Fruit fly (Drosophila melanogaster) whole organism, embryonic: ENCODE data around the gene BOD1.

Experiments
- BtbVII ChIP-seq: fragments of 200-800 bp; sonication (Bioruptor generic); optimal IDR thresholded peaks from 3 replicates; lab custom pipeline; 2017; ENCODE audit warnings: missing biosample characterization, mild to moderate bottlenecking, missing genetic modification characterization
- CG12744 ChIP-seq: fragments of 200-800 bp; sonication (Bioruptor generic); optimal IDR thresholded peaks from 2 replicates; lab custom pipeline; 2016; ENCODE audit warnings: missing biosample characterization, missing genetic modification characterization
- CG13287 ChIP-seq: fragments of 200-800 bp; sonication (Bioruptor generic); IDR thresholded peaks from 2 replicates; pipeline ENCODE4 v1.3.6; 2022; ENCODE audit warnings: missing biosample characterization, missing genetic modification characterization; ENCODE audit not compliant: partially characterized antibody
- CG14441 ChIP-seq: fragments of 200-800 bp; sonication (Bioruptor generic); IDR thresholded peaks from 2 replicates; pipeline ENCODE4 v1.3.6; 2022; ENCODE audit warnings: missing biosample characterization, missing genetic modification characterization
- CG16779 ChIP-seq: fragments of 200-800 bp; sonication (Bioruptor generic); IDR thresholded peaks from 2 replicates; pipeline ENCODE4 v1.3.6; 2022; ENCODE audit warnings: missing biosample characterization, missing genetic modification characterization
- CG17829 ChIP-seq: fragments of 200-800 bp; optimal IDR thresholded peaks from 2 replicates; lab custom pipeline; 2019; ENCODE audit warnings: missing biosample characterization, mild to moderate bottlenecking, missing genetic modification characterization, moderate library complexity
- CG2199 ChIP-seq: fragments of 200-800 bp; sonication (Bioruptor generic); IDR thresholded peaks from 3 replicates; pipeline ENCODE4 v1.3.6; 2022; ENCODE audit warnings: missing biosample characterization, missing genetic modification characterization
- CG2712 ChIP-seq: fragments of 200-800 bp; optimal IDR thresholded peaks from 3 replicates; lab custom pipeline; 2019; ENCODE audit warnings: missing biosample characterization, mild to moderate bottlenecking, missing genetic modification characterization, moderate library complexity
- CG33213 ChIP-seq: fragments of 200-800 bp; sonication (Bioruptor generic); optimal IDR thresholded peaks from 3 replicates; lab custom pipeline; 2016; ENCODE audit warnings: missing biosample characterization, missing genetic modification characterization
- CG34376 ChIP-seq: fragments of 200-800 bp; sonication (Bioruptor generic); optimal IDR thresholded peaks from 2 replicates; lab custom pipeline; 2018; ENCODE audit warnings: missing biosample characterization, mild to moderate bottlenecking, missing genetic modification characterization
- CG6689 ChIP-seq: fragments of 200-800 bp; sonication (Bioruptor generic); IDR thresholded peaks from 2 replicates; pipeline ENCODE4 v1.3.6; 2022; ENCODE audit warnings: missing biosample characterization, missing genetic modification characterization
- CG6854 ChIP-seq: fragments of 200-800 bp; sonication (Bioruptor generic); optimal IDR thresholded peaks from 3 replicates; lab custom pipeline; 2017; ENCODE audit warnings: missing biosample characterization, mild to moderate bottlenecking, missing genetic modification characterization
- CG7372 ChIP-seq: fragments of 200-800 bp; sonication (Bioruptor generic); IDR thresholded peaks from 2 replicates; pipeline ENCODE4 v1.3.6; 2022; ENCODE audit warnings: missing biosample characterization, missing genetic modification characterization
- CG7928 ChIP-seq: fragments of 200-800 bp; sonication (Bioruptor generic); optimal IDR thresholded peaks from 2 replicates; lab custom pipeline; 2017; ENCODE audit warnings: missing biosample characterization, mild to moderate bottlenecking, missing genetic modification characterization
- CG8281 ChIP-seq: fragments of 200-800 bp; sonication (Bioruptor generic); optimal IDR thresholded peaks from 2 replicates; lab custom pipeline; 2018; ENCODE audit warnings: missing biosample characterization, mild to moderate bottlenecking, missing genetic modification characterization, moderate library complexity
- CG8290 ChIP-seq, 3 experiments: fragments of 200-800 bp; sonication (Bioruptor generic); optimal IDR thresholded peaks; 2 replicates each; lab custom pipeline; 2016 to 2019; ENCODE audit warnings: missing biosample characterization in 3 of 3, missing genetic modification characterization in 3 of 3, mild to moderate bottlenecking in 2 of 3, moderate library complexity in 1 of 3
- CG8944 ChIP-seq: fragments of 200-800 bp; sonication (Bioruptor generic); optimal IDR thresholded peaks from 3 replicates; lab custom pipeline; 2016; ENCODE audit warnings: missing biosample characterization, missing genetic modification characterization
- CG9609 ChIP-seq: fragments of 200-800 bp; sonication (Bioruptor generic); optimal IDR thresholded peaks from 3 replicates; lab custom pipeline; 2016; ENCODE audit warnings: missing biosample characterization, missing genetic modification characterization
- CG9876 ChIP-seq: fragments of 200-800 bp; sonication (Bioruptor generic); optimal IDR thresholded peaks from 2 replicates; lab custom pipeline; 2016; ENCODE audit warnings: missing biosample characterization, missing genetic modification characterization
- D ChIP-seq, 2 experiments: fragments of 200-800 bp in 1 of 2; fragments of >200 bp in 1 of 2; sonication (Bioruptor generic) in 1 of 2; optimal IDR thresholded peaks; 2 replicates in 1 of 2; 3 replicates in 1 of 2; lab custom pipeline; 2017; ENCODE audit warnings: mild to moderate bottlenecking in 1 of 2, missing biosample characterization in 1 of 2, missing genetic modification characterization in 1 of 2, missing genetic modification reagents in 1 of 2
- Deaf1 ChIP-seq: fragments of 200-800 bp; optimal IDR thresholded peaks from 3 replicates; lab custom pipeline; 2019; ENCODE audit warnings: missing biosample characterization, mild to moderate bottlenecking, missing genetic modification characterization, moderate library complexity
- Dfd ChIP-seq, 2 experiments: fragments of >200 bp; optimal IDR thresholded peaks; 2 replicates each; lab custom pipeline; 2017; ENCODE audit warnings: missing biosample characterization in 2 of 2, missing genetic modification characterization in 2 of 2
- Gug ChIP-seq: fragments of 200-800 bp; sonication (Bioruptor generic); IDR thresholded peaks from 4 replicates; pipeline ENCODE4 v1.3.6; 2022; ENCODE audit warnings: missing biosample characterization, missing genetic modification characterization
- Hey ChIP-seq: fragments of 200-800 bp; sonication (Bioruptor generic); optimal IDR thresholded peaks from 3 replicates; lab custom pipeline; 2018; ENCODE audit warnings: missing biosample characterization, mild to moderate bottlenecking, missing genetic modification characterization
- Hr39 ChIP-seq: fragments of >200 bp; optimal IDR thresholded peaks from 2 replicates; lab custom pipeline; 2017
- Med ChIP-seq: fragments of 200-800 bp; sonication (Bioruptor generic); peaks from one replicate; lab custom pipeline; 2016; ENCODE audit warnings: missing biosample characterization, missing genetic modification characterization, mild to moderate bottlenecking, inconsistent platforms, moderate library complexity
- Oaz ChIP-seq: fragments of 200-800 bp; sonication (Bioruptor generic); IDR thresholded peaks from 2 replicates; pipeline ENCODE4 v1.3.6; 2022; ENCODE audit warnings: missing biosample characterization, missing genetic modification characterization
- Sry-β ChIP-seq: fragments of 200-800 bp; sonication (Bioruptor generic); optimal IDR thresholded peaks from 2 replicates; lab custom pipeline; 2018; ENCODE audit warnings: missing biosample characterization, mild to moderate bottlenecking, missing genetic modification characterization, moderate library complexity
- ab ChIP-seq: fragments of 200-800 bp; sonication (Bioruptor generic); optimal IDR thresholded peaks from 2 replicates; lab custom pipeline; 2016; ENCODE audit warnings: missing biosample characterization, missing genetic modification characterization
- aop ChIP-seq: fragments of 200-800 bp; sonication (Bioruptor generic); IDR thresholded peaks from 2 replicates; pipeline ENCODE4 v1.3.6; 2022; ENCODE audit warnings: missing biosample characterization, missing genetic modification characterization
- bbx ChIP-seq: fragments of 200-800 bp; sonication (Bioruptor generic); IDR thresholded peaks from 2 replicates; pipeline ENCODE4 v1.3.6; 2022; ENCODE audit warnings: missing biosample characterization, missing genetic modification characterization; ENCODE audit not compliant: partially characterized antibody
- ci ChIP-seq: fragments of 200-800 bp; sonication (Bioruptor generic); IDR thresholded peaks from 3 replicates; pipeline ENCODE4 v1.3.6; 2022; ENCODE audit warnings: missing biosample characterization, missing genetic modification characterization
- da ChIP-seq: fragments of 200-800 bp; sonication (Bioruptor generic); optimal IDR thresholded peaks from 2 replicates; lab custom pipeline; 2016; ENCODE audit warnings: missing biosample characterization, missing genetic modification characterization
- disco-r ChIP-seq: fragments of 200-800 bp; sonication (Bioruptor generic); optimal IDR thresholded peaks from 2 replicates; lab custom pipeline; 2016; ENCODE audit warnings: missing biosample characterization, missing genetic modification characterization
- esg ChIP-seq: fragments of 200-800 bp; sonication (Bioruptor generic); conservative IDR thresholded peaks from 2 replicates; pipeline ENCODE4 v1.3.6; 2022; ENCODE audit warnings: missing biosample characterization, missing genetic modification characterization
- eve ChIP-seq, 2 experiments: fragments of >200 bp; optimal IDR thresholded peaks; 2 replicates each; lab custom pipeline; 2017; ENCODE audit warnings: missing biosample characterization in 2 of 2, missing genetic modification characterization in 2 of 2
- ewg ChIP-seq: fragments of 200-800 bp; sonication (Bioruptor generic); optimal IDR thresholded peaks from 3 replicates; lab custom pipeline; 2017; ENCODE audit warnings: mild to moderate bottlenecking, missing biosample characterization, missing genetic modification reagents, missing genetic modification characterization
- insv ChIP-seq, 2 experiments: fragments of 200-800 bp; sonication (Bioruptor generic); optimal IDR thresholded peaks; 3 replicates each; lab custom pipeline; 2016 to 2018; ENCODE audit warnings: missing biosample characterization in 2 of 2, missing genetic modification characterization in 2 of 2
- lbe ChIP-seq: fragments of 200-800 bp; sonication (Bioruptor generic); optimal IDR thresholded peaks from 2 replicates; lab custom pipeline; 2016; ENCODE audit warnings: missing biosample characterization, mild to moderate bottlenecking, missing genetic modification characterization
- lmd ChIP-seq: fragments of 200-800 bp; sonication (Bioruptor generic); IDR thresholded peaks from 2 replicates; pipeline ENCODE4 v1.3.6; 2022; ENCODE audit warnings: missing biosample characterization, missing genetic modification characterization
- onecut ChIP-seq: fragments of 200-800 bp; sonication (Bioruptor generic); IDR thresholded peaks from 2 replicates; pipeline ENCODE4 v1.3.6; 2022; ENCODE audit warnings: missing biosample characterization, missing genetic modification characterization
- org-1 ChIP-seq: fragments of 200-800 bp; sonication (Bioruptor generic); optimal IDR thresholded peaks from 2 replicates; lab custom pipeline; 2017; ENCODE audit warnings: missing biosample characterization, missing genetic modification characterization
- peb ChIP-seq: fragments of 200-800 bp; sonication (Bioruptor generic); IDR thresholded peaks from 2 replicates; pipeline ENCODE4 v1.3.6; 2022; ENCODE audit warnings: missing biosample characterization, missing genetic modification characterization
- pnt ChIP-seq: fragments of 200-800 bp; sonication (Bioruptor generic); optimal IDR thresholded peaks from 3 replicates; lab custom pipeline; 2016; ENCODE audit warnings: missing biosample characterization, missing genetic modification characterization
- ranshi ChIP-seq: fragments of 200-800 bp; sonication (Bioruptor generic); IDR thresholded peaks from 2 replicates; pipeline ENCODE4 v1.3.6; 2022; ENCODE audit warnings: missing biosample characterization, missing genetic modification characterization
- salm ChIP-seq: fragments of 200-800 bp; sonication (Bioruptor generic); optimal IDR thresholded peaks from 2 replicates; lab custom pipeline; 2018; ENCODE audit warnings: missing biosample characterization, mild to moderate bottlenecking, missing genetic modification characterization
- tin ChIP-seq: fragments of 200-800 bp; sonication (Bioruptor generic); optimal IDR thresholded peaks from 3 replicates; lab custom pipeline; 2016; ENCODE audit warnings: missing biosample characterization, missing genetic modification characterization
- vvl ChIP-seq: fragments of 200-800 bp; sonication (Bioruptor generic); IDR thresholded peaks from 2 replicates; pipeline ENCODE4 v1.3.6; 2022; ENCODE audit warnings: missing biosample characterization, missing genetic modification characterization
- yki ChIP-seq: fragments of >200 bp; optimal IDR thresholded peaks from 3 replicates; lab custom pipeline; 2018

Gene BOD1

dm6 chr3R:27937752-27938694 is at the start of gene BOD1, which contains the start of gene NSD:
Gene BOD1, plus strand, starts transcription at chr3R:27938245.
Gene NSD, minus strand, starts transcription at chr3R:27937853.
- TF ChIP-seq eve (GFP tag; optimal IDR thresholded peaks at IDR 0.05; lab: Kevin White, UChicago) = no peak
- no peak for TF ChIP-seq ab (GFP tag; lab: Kevin White, UChicago)
- TF ChIP-seq Oaz = peak; percentile 17; the same call in 1 of the 2 replicates
- TF ChIP-seq CG16779 = no peak; the same call in 1 of the 2 replicates
- TF ChIP-seq CG8944 (GFP tag; lab: Kevin White, UChicago) = no peak
- TF ChIP-seq CG9876 (GFP tag; lab: Kevin White, UChicago) = peak; percentile 2
- TF ChIP-seq Med (GFP tag; lab: Kevin White, UChicago) = peak; percentile 85
- no peak for TF ChIP-seq insv (GFP tag; optimal IDR thresholded peaks at IDR 0.05; lab: Kevin White, UChicago)
- TF ChIP-seq CG6689 (GFP tag; lab: Robert Waterston, UW) = 0 out of 2 replicates have a peak, but pooled peaks have one; percentile 19
- TF ChIP-seq salm (tag; lab: Kevin White, UChicago) = no peak
- no peak for TF ChIP-seq Dfd (GFP tag; optimal IDR thresholded peaks at IDR 0.05; lab: Kevin White, UChicago)
- TF ChIP-seq CG12744 (GFP tag; lab: Kevin White, UChicago) = no peak
- no peak for TF ChIP-seq CG2199 (GFP tag; lab: Robert Waterston, UW)
- TF ChIP-seq ci = peak; percentile 57
- TF ChIP-seq D (optimal IDR thresholded peaks at IDR 0.05; lab: Kevin White, UChicago) = no peak
- no peak for TF ChIP-seq D (GFP tag; optimal IDR thresholded peaks at IDR 0.05; lab: Kevin White, UChicago)
- TF ChIP-seq CG13287 = peak; percentile 85
- TF ChIP-seq bbx (GFP tag; lab: Robert Waterston, UW) = peak; percentile 98
- peak; percentile 79 for TF ChIP-seq vvl (GFP tag; lab: Robert Waterston, UW)
- no peak for TF ChIP-seq Hr39 (lab: Kevin White, UChicago)
- TF ChIP-seq peb (GFP tag; lab: Robert Waterston, UW) = no peak
- peak; percentile 31 for TF ChIP-seq ewg (GFP tag; lab: Kevin White, UChicago)
- TF ChIP-seq CG34376 (GFP tag; lab: Kevin White, UChicago) = no peak
- no peak for TF ChIP-seq BtbVII (GFP tag; lab: Kevin White, UChicago)
- TF ChIP-seq CG33213 (GFP tag; lab: Kevin White, UChicago) = no peak
- no peak for TF ChIP-seq lbe (GFP tag; lab: Kevin White, UChicago)
- no peak for TF ChIP-seq CG8290 (GFP tag; optimal IDR thresholded peaks at IDR 0.05; lab: Kevin White, UChicago)
- TF ChIP-seq CG8290 (tag; optimal IDR thresholded peaks at IDR 0.05; lab: Kevin White, UChicago) = no peak
- no peak for TF ChIP-seq org-1
- TF ChIP-seq CG6854 (GFP tag; lab: Kevin White, UChicago) = no peak
- TF ChIP-seq ranshi (GFP tag; lab: Robert Waterston, UW) = peak; percentile 70
- TF ChIP-seq pnt (GFP tag; lab: Kevin White, UChicago) = no peak
- TF ChIP-seq Sry-β (GFP tag; lab: Kevin White, UChicago) = peak; percentile 90
- peak; percentile 0 for TF ChIP-seq Deaf1 (tag; lab: Kevin White, UChicago)
- peak; percentile 64 for TF ChIP-seq lmd (GFP tag; lab: Robert Waterston, UW)
- no peak for TF ChIP-seq Hey (tag; lab: Kevin White, UChicago)
- TF ChIP-seq yki (lab: Kevin White, UChicago) = no peak
- peak; percentile 64 for TF ChIP-seq tin
- TF ChIP-seq CG14441 (GFP tag; lab: Robert Waterston, UW) = peak; percentile 69
- TF ChIP-seq CG9609 = peak; percentile 1
- TF ChIP-seq da (GFP tag; lab: Kevin White, UChicago) = no peak
- TF ChIP-seq aop = no peak
- peak; percentile 47 for TF ChIP-seq onecut (GFP tag; lab: Robert Waterston, UW)
- TF ChIP-seq CG8281 = no peak
- peak; percentile 53; the same call in 1 of the 2 replicates for TF ChIP-seq CG7372
- TF ChIP-seq CG17829 = peak; percentile 49
- TF ChIP-seq CG7928 (GFP tag; lab: Kevin White, UChicago) = peak; percentile 1
- TF ChIP-seq Gug (GFP tag; lab: Robert Waterston, UW) = peak; percentile 82
- TF ChIP-seq disco-r (GFP tag; lab: Kevin White, UChicago) = no peak
- peak; percentile 71 for TF ChIP-seq CG2712
- peak; percentile 54 for TF ChIP-seq esg (GFP tag; lab: Robert Waterston, UW)
